Fruit fly (Drosophila melanogaster) whole organism, embryonic: Measurements from ENCODE around the gene Sgs5bis.

Experiments used
- Ada2b ChIP-seq: fragments of 200-800 bp; sonication (Bioruptor generic); IDR thresholded peaks from 2 replicates; pipeline ENCODE4 v1.3.6; 2022; ENCODE audit warnings: missing biosample characterization, missing genetic modification characterization
- Bteb2 ChIP-seq: fragments of 200-800 bp; sonication (Bioruptor generic); optimal IDR thresholded peaks from 2 replicates; lab custom pipeline; 2016; ENCODE audit warnings: missing biosample characterization, missing genetic modification characterization
- CG10959 ChIP-seq: fragments of 200-800 bp; sonication (Bioruptor generic); IDR thresholded peaks from 2 replicates; pipeline ENCODE4 v1.3.6; 2022; ENCODE audit warnings: missing biosample characterization, missing genetic modification characterization
- CG11093 ChIP-seq: fragments of 200-800 bp; sonication (Bioruptor generic); IDR thresholded peaks from 3 replicates; pipeline ENCODE4 v1.3.6; 2022; ENCODE audit warnings: missing biosample characterization, missing genetic modification characterization
- CG11247 ChIP-seq: fragments of 200-800 bp; sonication (Bioruptor generic); IDR thresholded peaks from 2 replicates; pipeline ENCODE4 v1.3.6; 2022; ENCODE audit warnings: missing biosample characterization, missing genetic modification characterization
- CG11398 ChIP-seq: fragments of 200-800 bp; sonication (Bioruptor generic); optimal IDR thresholded peaks from 2 replicates; lab custom pipeline; 2016; ENCODE audit warnings: missing biosample characterization, missing genetic modification characterization
- CG11456 ChIP-seq: fragments of 200-800 bp; sonication (Bioruptor generic); IDR thresholded peaks from 3 replicates; pipeline ENCODE4 v1.3.6; 2022; ENCODE audit warnings: missing biosample characterization, missing genetic modification characterization
- CG11723 ChIP-seq: fragments of 200-800 bp; sonication (Bioruptor generic); optimal IDR thresholded peaks from 2 replicates; lab custom pipeline; 2017; ENCODE audit warnings: missing biosample characterization, mild to moderate bottlenecking, missing genetic modification characterization
- CG12219 ChIP-seq: fragments of 200-800 bp; sonication (Bioruptor generic); optimal IDR thresholded peaks from 3 replicates; lab custom pipeline; 2018; ENCODE audit warnings: missing biosample characterization, mild to moderate bottlenecking, missing genetic modification characterization
- CG12299 ChIP-seq: fragments of 200-800 bp; sonication (Bioruptor generic); optimal IDR thresholded peaks from 2 replicates; lab custom pipeline; 2018; ENCODE audit warnings: missing biosample characterization, mild to moderate bottlenecking, missing genetic modification characterization
- CG13424 ChIP-seq: fragments of 200-800 bp; sonication (Bioruptor generic); optimal IDR thresholded peaks from 2 replicates; lab custom pipeline; 2019; ENCODE audit warnings: missing biosample characterization, mild to moderate bottlenecking, missing genetic modification characterization, moderate library complexity
- CG1602 ChIP-seq: fragments of 200-800 bp; sonication (Bioruptor generic); optimal IDR thresholded peaks from 3 replicates; lab custom pipeline; 2016; ENCODE audit warnings: missing biosample characterization, missing genetic modification characterization
- CG17385 ChIP-seq: fragments of 200-800 bp; sonication (Bioruptor generic); optimal IDR thresholded peaks from 3 replicates; lab custom pipeline; 2018; ENCODE audit warnings: missing biosample characterization, mild to moderate bottlenecking, missing genetic modification characterization
- CG1792 ChIP-seq: fragments of 200-800 bp; sonication (Bioruptor generic); optimal IDR thresholded peaks from 2 replicates; lab custom pipeline; 2016; ENCODE audit warnings: missing biosample characterization, missing genetic modification characterization
- CG18011 ChIP-seq: fragments of 200-800 bp; sonication (Bioruptor generic); optimal IDR thresholded peaks from 2 replicates; lab custom pipeline; 2017; ENCODE audit warnings: missing biosample characterization, missing genetic modification characterization, mild to moderate bottlenecking, moderate library complexity, missing genotype
- CG18476 ChIP-seq: fragments of 200-800 bp; sonication (Bioruptor generic); optimal IDR thresholded peaks from 2 replicates; lab custom pipeline; 2016; ENCODE audit warnings: missing biosample characterization, mild to moderate bottlenecking, missing genetic modification characterization
- CG2678 ChIP-seq: fragments of 200-800 bp; sonication (Bioruptor generic); optimal IDR thresholded peaks from 3 replicates; lab custom pipeline; 2019; ENCODE audit warnings: missing biosample characterization, mild to moderate bottlenecking, missing genetic modification characterization, moderate library complexity
- CG32767 ChIP-seq: fragments of 200-800 bp; sonication (Bioruptor generic); IDR thresholded peaks from 2 replicates; pipeline ENCODE4 v1.3.6; 2022; ENCODE audit warnings: missing biosample characterization, missing genetic modification characterization
- CG5245 ChIP-seq: fragments of 200-800 bp; sonication (Bioruptor generic); optimal IDR thresholded peaks from 3 replicates; lab custom pipeline; 2016; ENCODE audit warnings: missing biosample characterization, missing genetic modification characterization
- CG6175 ChIP-seq: fragments of 200-800 bp; sonication (Bioruptor generic); IDR thresholded peaks from 3 replicates; pipeline ENCODE4 v1.3.6; 2022; ENCODE audit warnings: missing biosample characterization, missing genetic modification characterization
- CG6854 ChIP-seq: fragments of 200-800 bp; sonication (Bioruptor generic); optimal IDR thresholded peaks from 3 replicates; lab custom pipeline; 2017; ENCODE audit warnings: missing biosample characterization, mild to moderate bottlenecking, missing genetic modification characterization
- CG7556 ChIP-seq: fragments of 200-800 bp; sonication (Bioruptor generic); optimal IDR thresholded peaks from 2 replicates; lab custom pipeline; 2017; ENCODE audit warnings: missing biosample characterization, mild to moderate bottlenecking, missing genetic modification characterization
- CG7745 ChIP-seq: fragments of 200-800 bp; sonication (Bioruptor generic); optimal IDR thresholded peaks from 2 replicates; lab custom pipeline; 2018; ENCODE audit warnings: missing biosample characterization, mild to moderate bottlenecking, missing genetic modification characterization, moderate library complexity
- CG8290 ChIP-seq, 3 experiments: fragments of 200-800 bp; sonication (Bioruptor generic); optimal IDR thresholded peaks; 2 replicates each; lab custom pipeline; 2016 to 2019; ENCODE audit warnings: missing biosample characterization in 3 of 3, missing genetic modification characterization in 3 of 3, mild to moderate bottlenecking in 2 of 3, moderate library complexity in 1 of 3
- CG8944 ChIP-seq: fragments of 200-800 bp; sonication (Bioruptor generic); optimal IDR thresholded peaks from 3 replicates; lab custom pipeline; 2016; ENCODE audit warnings: missing biosample characterization, missing genetic modification characterization
- Dip2 ChIP-seq: fragments of 200-800 bp; sonication (Bioruptor generic); IDR thresholded peaks from 2 replicates; pipeline ENCODE4 v1.3.6; 2022; ENCODE audit warnings: missing biosample characterization, missing genetic modification characterization
- Dll ChIP-seq: fragments of 200-800 bp; sonication (Bioruptor generic); IDR thresholded peaks from 4 replicates; pipeline ENCODE4 v1.3.6; 2022; ENCODE audit warnings: missing biosample characterization, missing genetic modification characterization; ENCODE audit not compliant: partially characterized antibody
- ERR ChIP-seq: fragments of 200-800 bp; sonication (Bioruptor generic); optimal IDR thresholded peaks from 2 replicates; lab custom pipeline; 2016; ENCODE audit warnings: missing biosample characterization, missing genetic modification characterization
- Ets97D ChIP-seq: fragments of 200-800 bp; sonication (Bioruptor generic); optimal IDR thresholded peaks from 3 replicates; lab custom pipeline; 2016; ENCODE audit warnings: missing biosample characterization, missing genetic modification characterization
- Fer3 ChIP-seq: fragments of 200-800 bp; sonication (Bioruptor generic); optimal IDR thresholded peaks from 2 replicates; lab custom pipeline; 2018; ENCODE audit warnings: missing biosample characterization, mild to moderate bottlenecking, missing genetic modification characterization, moderate library complexity
- GATAe ChIP-seq: fragments of 200-800 bp; sonication (Bioruptor generic); conservative IDR thresholded peaks from 2 replicates; pipeline ENCODE4 v1.3.6; 2022; ENCODE audit warnings: missing biosample characterization, missing genetic modification characterization
- HmgZ ChIP-seq: fragments of 200-800 bp; sonication (Bioruptor generic); optimal IDR thresholded peaks from 2 replicates; lab custom pipeline; 2018; ENCODE audit warnings: missing biosample characterization, mild to moderate bottlenecking, missing genetic modification characterization
- Hr3 ChIP-seq: fragments of 200-800 bp; sonication (Bioruptor generic); optimal IDR thresholded peaks from 3 replicates; lab custom pipeline; 2016; ENCODE audit warnings: missing biosample characterization, missing genetic modification characterization
- Hr39 ChIP-seq: fragments of >200 bp; optimal IDR thresholded peaks from 2 replicates; lab custom pipeline; 2017
- Lim3 ChIP-seq: fragments of 200-800 bp; sonication (Bioruptor generic); IDR thresholded peaks from 2 replicates; pipeline ENCODE4 v1.3.6; 2022; ENCODE audit warnings: missing biosample characterization, missing genetic modification characterization
- MESR4 ChIP-seq: fragments of 200-800 bp; sonication (Bioruptor generic); optimal IDR thresholded peaks from 2 replicates; lab custom pipeline; 2018; ENCODE audit warnings: missing biosample characterization, mild to moderate bottlenecking, missing genetic modification characterization, moderate library complexity
- NC2β ChIP-seq: fragments of 200-800 bp; sonication (Bioruptor generic); optimal IDR thresholded peaks from 2 replicates; lab custom pipeline; 2016; ENCODE audit warnings: missing biosample characterization, missing genetic modification characterization
- Oli ChIP-seq: fragments of 200-800 bp; sonication (Bioruptor generic); optimal IDR thresholded peaks from 2 replicates; lab custom pipeline; 2018; ENCODE audit warnings: missing biosample characterization, mild to moderate bottlenecking, missing genetic modification characterization, moderate library complexity
- Scr ChIP-seq: fragments of 200-800 bp; sonication (Bioruptor generic); IDR thresholded peaks from 2 replicates; pipeline ENCODE4 v1.3.6; 2022; ENCODE audit warnings: missing biosample characterization, missing genetic modification characterization; ENCODE audit not compliant: partially characterized antibody
- az2 ChIP-seq: fragments of 200-800 bp; sonication (Bioruptor generic); optimal IDR thresholded peaks from 3 replicates; lab custom pipeline; 2016; ENCODE audit warnings: missing biosample characterization, missing genetic modification characterization
- ems ChIP-seq: fragments of 200-800 bp; sonication (Bioruptor generic); optimal IDR thresholded peaks from 3 replicates; lab custom pipeline; 2016; ENCODE audit warnings: missing biosample characterization, missing genetic modification characterization
- ftz-f1 ChIP-seq: fragments of 200-800 bp; sonication (Bioruptor generic); optimal IDR thresholded peaks from 2 replicates; lab custom pipeline; 2016; ENCODE audit warnings: missing biosample characterization, missing genetic modification characterization
- gem ChIP-seq: fragments of 200-800 bp; sonication (Bioruptor generic); optimal IDR thresholded peaks from 2 replicates; lab custom pipeline; 2019; ENCODE audit warnings: missing biosample characterization, mild to moderate bottlenecking, missing genetic modification characterization, moderate library complexity
- hbn ChIP-seq: fragments of 200-800 bp; sonication (Bioruptor generic); IDR thresholded peaks from 2 replicates; pipeline ENCODE4 v1.3.6; 2022; ENCODE audit warnings: missing biosample characterization, missing genetic modification characterization; ENCODE audit not compliant: partially characterized antibody
- inv ChIP-seq: fragments of 200-800 bp; sonication (Bioruptor generic); IDR thresholded peaks from 2 replicates; pipeline ENCODE4 v1.3.6; 2022; ENCODE audit warnings: missing biosample characterization, missing genetic modification characterization; ENCODE audit not compliant: partially characterized antibody
- lilli ChIP-seq: fragments of 200-800 bp; sonication (Bioruptor generic); optimal IDR thresholded peaks from 3 replicates; lab custom pipeline; 2016; ENCODE audit warnings: missing biosample characterization, missing genetic modification characterization
- pho ChIP-seq: fragments of 200-800 bp; sonication (Bioruptor generic); optimal IDR thresholded peaks from 2 replicates; lab custom pipeline; 2016; ENCODE audit warnings: missing biosample characterization, missing genetic modification characterization
- schlank ChIP-seq: fragments of 200-800 bp; sonication (Bioruptor generic); optimal IDR thresholded peaks from 2 replicates; lab custom pipeline; 2018; ENCODE audit warnings: missing biosample characterization, mild to moderate bottlenecking, missing genetic modification characterization
- trh ChIP-seq: fragments of 200-800 bp; sonication (Bioruptor generic); optimal IDR thresholded peaks from 2 replicates; lab custom pipeline; 2016; ENCODE audit warnings: missing biosample characterization, missing genetic modification characterization
- unc-4 ChIP-seq: fragments of 200-800 bp; sonication (Bioruptor generic); IDR thresholded peaks from 2 replicates; pipeline ENCODE4 v1.3.6; 2022; ENCODE audit warnings: missing biosample characterization, missing genetic modification characterization; ENCODE audit not compliant: partially characterized antibody
- zen2 ChIP-seq: fragments of 200-800 bp; sonication (Bioruptor generic); IDR thresholded peaks from 3 replicates; pipeline ENCODE4 v1.3.6; 2022; ENCODE audit warnings: missing biosample characterization, missing genetic modification characterization; ENCODE audit not compliant: partially characterized antibody

Sgs5bis gene

dm6 chr3R:17619726-17620282, 25.6 kb downstream of the Sgs5bis start (continued):
- peak; percentile 60; the same call in 1 of the 2 replicates for TF ChIP-seq unc-4 (GFP tag; lab: Robert Waterston, UW)
- no peak for TF ChIP-seq az2 (GFP tag; lab: Kevin White, UChicago)
- peak; percentile 8 for TF ChIP-seq gem (tag; lab: Kevin White, UChicago)
- TF ChIP-seq CG11093: no peak
- TF ChIP-seq ftz-f1 (GFP tag; lab: Kevin White, UChicago): no peak
- no peak for TF ChIP-seq GATAe (GFP tag; lab: Robert Waterston, UW)
- TF ChIP-seq CG11398 (GFP tag; lab: Kevin White, UChicago): no peak
- TF ChIP-seq MESR4 (GFP tag; lab: Kevin White, UChicago): no peak
- TF ChIP-seq ems: no peak
- no peak for TF ChIP-seq Ada2b
- no peak for TF ChIP-seq ERR (GFP tag; lab: Kevin White, UChicago)
- peak; percentile 54 for TF ChIP-seq CG7745 (tag; lab: Kevin White, UChicago)
- no peak for TF ChIP-seq CG32767 (GFP tag; lab: Robert Waterston, UW)
- no peak for TF ChIP-seq CG10959 (GFP tag; lab: Robert Waterston, UW)
- TF ChIP-seq Fer3: no peak
- no peak for TF ChIP-seq CG1792 (GFP tag; lab: Kevin White, UChicago)
- no peak for TF ChIP-seq Ets97D (GFP tag; lab: Kevin White, UChicago)
- no peak for TF ChIP-seq CG18476 (GFP tag; lab: Kevin White, UChicago)
- TF ChIP-seq CG11247 (GFP tag; lab: Robert Waterston, UW): no peak
- TF ChIP-seq CG1602 (GFP tag; lab: Kevin White, UChicago): no peak
- TF ChIP-seq CG18011 (GFP tag; lab: Kevin White, UChicago): no peak
- TF ChIP-seq Hr39 (lab: Kevin White, UChicago): no peak
- no peak for TF ChIP-seq Hr3 (GFP tag; lab: Kevin White, UChicago)
- TF ChIP-seq zen2 (GFP tag; lab: Robert Waterston, UW): peak; percentile 56
- no peak for TF ChIP-seq Lim3 (GFP tag; lab: Robert Waterston, UW)
- no peak for TF ChIP-seq CG8290 (GFP tag; optimal IDR thresholded peaks at IDR 0.05; lab: Kevin White, UChicago)
- TF ChIP-seq CG8290 (tag; optimal IDR thresholded peaks at IDR 0.05; lab: Kevin White, UChicago): no peak
- no peak for TF ChIP-seq CG12219 (GFP tag; lab: Kevin White, UChicago)
- no peak for TF ChIP-seq CG11723
- TF ChIP-seq schlank (tag; lab: Kevin White, UChicago): no peak
- no peak for TF ChIP-seq Oli (tag; lab: Kevin White, UChicago)
- TF ChIP-seq NC2β (GFP tag; lab: Kevin White, UChicago): no peak
- no peak for TF ChIP-seq trh (GFP tag; lab: Kevin White, UChicago)
- TF ChIP-seq inv: peak; percentile 59; the same call in 1 of the 2 replicates
- no peak for TF ChIP-seq pho
- no peak for TF ChIP-seq Dip2 (GFP tag; lab: Robert Waterston, UW)
- TF ChIP-seq hbn (GFP tag; lab: Robert Waterston, UW): peak; percentile 41; the same call in 1 of the 2 replicates
- TF ChIP-seq CG7556: no peak
- no peak for TF ChIP-seq CG6175 (GFP tag; lab: Robert Waterston, UW)
- peak; percentile 72; the same call in 3 of the 4 replicates for TF ChIP-seq Dll
- peak; percentile 23 for TF ChIP-seq CG2678
- TF ChIP-seq Bteb2 (GFP tag; lab: Kevin White, UChicago): no peak
- TF ChIP-seq CG12299 (tag; lab: Kevin White, UChicago): no peak
- TF ChIP-seq CG5245 (GFP tag; lab: Kevin White, UChicago): no peak
- TF ChIP-seq HmgZ (tag; lab: Kevin White, UChicago): no peak
- TF ChIP-seq CG13424 (tag; lab: Kevin White, UChicago): no peak
- TF ChIP-seq lilli (GFP tag; lab: Kevin White, UChicago): no peak
- TF ChIP-seq Scr: peak; percentile 84
- TF ChIP-seq CG8944 (GFP tag; lab: Kevin White, UChicago): no peak
- TF ChIP-seq CG6854 (GFP tag; lab: Kevin White, UChicago): no peak
- no peak for TF ChIP-seq CG17385
- no peak for TF ChIP-seq CG11456 (GFP tag; lab: Robert Waterston, UW)
